Worm (Caenorhabditis elegans) whole organism, L3 larva: ENCODE results near the gene gop-2.

ENCODE experiments used
- R02D3.7 ChIP-seq: fragments of 150-350 bp; optimal IDR thresholded peaks from 2 replicates; lab custom pipeline; 2014; ENCODE audit warnings: missing biosample characterization, missing genetic modification characterization
- ZK546.5 ChIP-seq: sonication (generic microtip); optimal IDR thresholded peaks from 2 replicates; lab custom pipeline; 2017; ENCODE audit warnings: missing biosample characterization, missing genetic modification characterization
- aly-2 ChIP-seq: fragments of 150-350 bp; optimal IDR thresholded peaks from 2 replicates; lab custom pipeline; 2014; ENCODE audit warnings: missing biosample characterization, missing genetic modification characterization
- ama-1 ChIP-seq: fragments of 150-350 bp; optimal IDR thresholded peaks from 2 replicates; lab custom pipeline; 2018
- ceh-28 ChIP-seq: fragments of 150-350 bp; optimal IDR thresholded peaks from 2 replicates; lab custom pipeline; 2014; ENCODE audit warnings: missing biosample characterization, missing genetic modification reagents, missing genetic modification characterization
- ceh-9 ChIP-seq: sonication (generic microtip); optimal IDR thresholded peaks from 2 replicates; lab custom pipeline; 2018; ENCODE audit warnings: missing biosample characterization, missing genetic modification characterization
- daf-12 ChIP-seq: fragments of 150-350 bp; optimal IDR thresholded peaks from 2 replicates; lab custom pipeline; 2014; ENCODE audit warnings: missing biosample characterization, missing genetic modification reagents, missing genetic modification characterization
- egl-27 ChIP-seq: sonication (generic microtip); optimal IDR thresholded peaks from 4 replicates; lab custom pipeline; 2017; ENCODE audit warnings: missing biosample characterization, missing genetic modification reagents, missing genetic modification characterization
- elt-1 ChIP-seq: fragments of 150-350 bp; optimal IDR thresholded peaks from 2 replicates; lab custom pipeline; 2014; ENCODE audit warnings: missing biosample characterization, missing genetic modification characterization
- elt-3 ChIP-seq, 3 experiments: fragments of 150-350 bp in 1 of 3; sonication (generic microtip) in 2 of 3; optimal IDR thresholded peaks; 2 replicates in 2 of 3; 4 replicates in 1 of 3; lab custom pipeline; 2014 to 2017; ENCODE audit warnings: missing biosample characterization in 3 of 3, missing genetic modification characterization in 3 of 3
- eor-1 ChIP-seq, 2 experiments: fragments of 150-350 bp; optimal IDR thresholded peaks; 2 replicates each; lab custom pipeline; 2014 to 2018; ENCODE audit warnings: missing biosample characterization in 2 of 2, missing genetic modification characterization in 2 of 2
- fkh-10 ChIP-seq: sonication (generic microtip); optimal IDR thresholded peaks from 2 replicates; lab custom pipeline; 2017; ENCODE audit warnings: missing biosample characterization, missing genetic modification reagents, missing genetic modification characterization
- hmg-11 ChIP-seq: sonication (generic microtip); optimal IDR thresholded peaks from 2 replicates; lab custom pipeline; 2016; ENCODE audit warnings: missing genetic modification characterization, missing compliant biosample characterization
- jun-1 ChIP-seq: fragments of 150-350 bp; optimal IDR thresholded peaks from 2 replicates; lab custom pipeline; 2014; ENCODE audit warnings: missing biosample characterization, missing genetic modification reagents, missing genetic modification characterization
- lin-39 ChIP-seq: fragments of 150-350 bp; optimal IDR thresholded peaks from 2 replicates; lab custom pipeline; 2018; ENCODE audit warnings: missing biosample characterization, missing genetic modification reagents, missing genetic modification characterization
- lsy-12 ChIP-seq: sonication (generic microtip); optimal IDR thresholded peaks from 2 replicates; lab custom pipeline; 2016; ENCODE audit warnings: mild to moderate bottlenecking, missing genetic modification characterization, missing compliant biosample characterization
- mdl-1 ChIP-seq: fragments of 150-350 bp; optimal IDR thresholded peaks from 2 replicates; lab custom pipeline; 2014; ENCODE audit warnings: missing biosample characterization, missing genetic modification characterization
- nfya-1 ChIP-seq: sonication (generic microtip); optimal IDR thresholded peaks from 2 replicates; lab custom pipeline; 2017; ENCODE audit warnings: missing genetic modification characterization, mild to moderate bottlenecking, missing compliant biosample characterization, antibody characterized with exemption, moderate library complexity; ENCODE audit not compliant: insufficient read depth
- nhr-11 ChIP-seq: fragments of 150-350 bp; optimal IDR thresholded peaks from 2 replicates; lab custom pipeline; 2014; ENCODE audit warnings: missing biosample characterization, missing genetic modification characterization
- nhr-12 ChIP-seq: fragments of 150-350 bp; optimal IDR thresholded peaks from 2 replicates; lab custom pipeline; 2014; ENCODE audit warnings: missing biosample characterization, missing genetic modification characterization
- nhr-23 ChIP-seq: fragments of 150-350 bp; optimal IDR thresholded peaks from 2 replicates; lab custom pipeline; 2014; ENCODE audit warnings: missing biosample characterization, missing genetic modification reagents, missing genetic modification characterization
- nhr-25 ChIP-seq: sonication (generic microtip); optimal IDR thresholded peaks from 2 replicates; lab custom pipeline; 2017; ENCODE audit warnings: missing biosample characterization, missing genetic modification characterization
- nhr-28 ChIP-seq: fragments of 150-350 bp; optimal IDR thresholded peaks from 2 replicates; lab custom pipeline; 2014; ENCODE audit warnings: missing biosample characterization, missing genetic modification characterization
- nhr-43 ChIP-seq: sonication (generic microtip); optimal IDR thresholded peaks from 2 replicates; lab custom pipeline; 2016; ENCODE audit warnings: mild to moderate bottlenecking, missing genetic modification characterization, missing compliant biosample characterization; ENCODE audit not compliant: poor library complexity, severe bottlenecking
- nhr-67 ChIP-seq: fragments of 150-350 bp; optimal IDR thresholded peaks from 2 replicates; lab custom pipeline; 2014; ENCODE audit warnings: missing biosample characterization, missing genetic modification characterization
- nhr-76 ChIP-seq: fragments of 150-350 bp; sonication (generic microtip); optimal IDR thresholded peaks from 5 replicates; lab custom pipeline; 2014; ENCODE audit warnings: missing biosample characterization, missing genetic modification characterization
- nhr-77 ChIP-seq: fragments of 150-350 bp; optimal IDR thresholded peaks from 2 replicates; lab custom pipeline; 2014; ENCODE audit warnings: missing biosample characterization, missing genetic modification characterization
- pha-4 ChIP-seq: fragments of 150-350 bp; optimal IDR thresholded peaks from 2 replicates; lab custom pipeline; 2014; ENCODE audit warnings: missing biosample characterization, missing genetic modification reagents, missing genetic modification characterization
- snpc-4 ChIP-seq: fragments of 150-350 bp; optimal IDR thresholded peaks from 2 replicates; lab custom pipeline; 2014; ENCODE audit warnings: missing biosample characterization, missing genetic modification characterization
- unc-39 ChIP-seq: sonication (generic microtip); optimal IDR thresholded peaks from 4 replicates; lab custom pipeline; 2017; ENCODE audit warnings: missing biosample characterization, missing genetic modification characterization
- unc-62 ChIP-seq: fragments of 150-350 bp; sonication (generic microtip); optimal IDR thresholded peaks from 4 replicates; lab custom pipeline; 2014; ENCODE audit warnings: missing biosample characterization, missing genetic modification reagents, missing genetic modification characterization
- zag-1 ChIP-seq: fragments of 150-350 bp; optimal IDR thresholded peaks from 2 replicates; lab custom pipeline; 2014; ENCODE audit warnings: missing biosample characterization, missing genetic modification characterization
- ztf-11 ChIP-seq: fragments of 150-350 bp; optimal IDR thresholded peaks from 2 replicates; lab custom pipeline; 2014; ENCODE audit warnings: missing biosample characterization, missing genetic modification characterization
- ztf-4 ChIP-seq: fragments of 150-350 bp; optimal IDR thresholded peaks from 2 replicates; lab custom pipeline; 2014; ENCODE audit warnings: missing biosample characterization, missing genetic modification characterization

gop-2 gene

ce11 chrIII:5280228-5280627, 21.4 kb downstream of the gop-2 start:
- TF ChIP-seq nhr-67 (tag; lab: Kevin White, UChicago) (no peak), ama-1 (lab: Kevin White, UChicago) (no peak), nhr-11 (tag; lab: Kevin White, UChicago) (no peak), lin-39 (peak; percentile 1), nfya-1 (tag; lab: Kevin White, UChicago) (peak; percentile 47), hmg-11 (tag; lab: Kevin White, UChicago) (peak; percentile 67), nhr-43 (no peak), elt-1 (peak; percentile 17), zag-1 (tag; lab: Kevin White, UChicago) (no peak), ZK546.5 (tag; lab: Kevin White, UChicago) (no peak)

ce11 chrIII:5285484-5285883, 26.7 kb downstream of the gop-2 start:
- no peak for TF ChIP-seq nhr-12 (tag; lab: Kevin White, UChicago)
- no peak for TF ChIP-seq nhr-28 (tag; lab: Kevin White, UChicago)
- no peak for TF ChIP-seq mdl-1 (tag; lab: Kevin White, UChicago)
- TF ChIP-seq nhr-77 (tag; lab: Kevin White, UChicago), result no peak
- no peak for TF ChIP-seq ZK546.5 (tag; lab: Kevin White, UChicago)
- TF ChIP-seq nhr-25 (tag; lab: Kevin White, UChicago), result no peak
- TF ChIP-seq egl-27, result no peak
- TF ChIP-seq jun-1 (tag; lab: Kevin White, UChicago), result no peak
- TF ChIP-seq eor-1 (tag; optimal IDR thresholded peaks at IDR 0.05; lab: Kevin White, UChicago), result no peak
- TF ChIP-seq nhr-23 (tag; lab: Kevin White, UChicago), result no peak
- TF ChIP-seq lsy-12, result no peak
- TF ChIP-seq daf-12, result no peak
- TF ChIP-seq fkh-10 (GFP tag; lab: Kevin White, UChicago), result no peak
- no peak for TF ChIP-seq pha-4 (tag; lab: Kevin White, UChicago)
- no peak for TF ChIP-seq elt-3 (tag; optimal IDR thresholded peaks at IDR 0.05; lab: Kevin White, UChicago)
- TF ChIP-seq nhr-76, result no peak
- TF ChIP-seq ztf-11, result no peak
- TF ChIP-seq unc-39 (tag; lab: Kevin White, UChicago), result no peak
- TF ChIP-seq ceh-9 (tag; lab: Kevin White, UChicago), result no peak
- TF ChIP-seq, all 47 proteins: peak for 0

- TF ChIP-seq unc-39 (tag; lab: Kevin White, UChicago) (no peak), pha-4 (tag; lab: Kevin White, UChicago) (no peak), nhr-12 (tag; lab: Kevin White, UChicago) (no peak), nhr-77 (tag; lab: Kevin White, UChicago) (no peak), egl-27 (no peak), elt-3 (tag; optimal IDR thresholded peaks at IDR 0.05; lab: Kevin White, UChicago) (no peak), nhr-43 (no peak), eor-1 (tag; optimal IDR thresholded peaks at IDR 0.05; lab: Kevin White, UChicago) (no peak)
- TF ChIP-seq, all 47 proteins: peak for 0
Measured at ce11 chrIII:5286205-5286604, 27.4 kb downstream of the gop-2 start, which contains the start of gene ZC395.11. TSS of gene ZC395.11 (minus strand) at chrIII:5286305.

- no peak for TF ChIP-seq nhr-28 (tag; lab: Kevin White, UChicago)
- TF ChIP-seq daf-12, result no peak
- TF ChIP-seq snpc-4, result no peak
- no peak for TF ChIP-seq mdl-1 (tag; lab: Kevin White, UChicago)
- no peak for TF ChIP-seq nhr-43
- no peak for TF ChIP-seq elt-3 (tag; optimal IDR thresholded peaks at IDR 0.05; lab: Kevin White, UChicago)
- no peak for TF ChIP-seq elt-1
- no peak for TF ChIP-seq hmg-11 (tag; lab: Kevin White, UChicago)
- TF ChIP-seq R02D3.7 (tag; lab: Kevin White, UChicago), result no peak
- no peak for TF ChIP-seq ceh-28
- no peak for TF ChIP-seq eor-1 (tag; optimal IDR thresholded peaks at IDR 0.05; lab: Kevin White, UChicago)
- no peak for TF ChIP-seq pha-4 (tag; lab: Kevin White, UChicago)
- no peak for TF ChIP-seq aly-2 (tag; lab: Kevin White, UChicago)
- no peak for TF ChIP-seq jun-1 (tag; lab: Kevin White, UChicago)
- TF ChIP-seq lin-39, result no peak
- TF ChIP-seq fkh-10 (GFP tag; lab: Kevin White, UChicago), result no peak
Measured at ce11 chrIII:5287877-5288276, 29.1 kb downstream of the gop-2 start, which contains the start of gene T15B12.1. TSS of gene T15B12.1 (plus strand) at chrIII:5288177.

- TF ChIP-seq lin-39 (no peak), ztf-4 (tag; lab: Kevin White, UChicago) (no peak), unc-62 (no peak), jun-1 (tag; lab: Kevin White, UChicago) (no peak), ceh-9 (tag; lab: Kevin White, UChicago) (no peak)
Measured at ce11 chrIII:5290230-5290629, 31.4 kb downstream of the gop-2 start.
